Worm (Caenorhabditis elegans) whole organism, mixed stage, embryonic: Measurements from ENCODE around the gene pxn-2.

Source experiments
- ces-1 ChIP-seq: fragments of 150-350 bp; optimal IDR thresholded peaks from 2 replicates; lab custom pipeline; 2014; ENCODE audit warnings: missing biosample characterization, missing genetic modification reagents, missing genetic modification characterization
- flh-1 ChIP-seq: fragments of 200-800 bp; sonication (Bioruptor generic); optimal IDR thresholded peaks from 2 replicates; lab custom pipeline; 2018; ENCODE audit warnings: mild to moderate bottlenecking, missing genetic modification characterization, moderate library complexity, missing compliant biosample characterization
- lin-32 ChIP-seq: fragments of 200-800 bp; sonication (Bioruptor generic); optimal IDR thresholded peaks from 2 replicates; lab custom pipeline; 2018; ENCODE audit warnings: mild to moderate bottlenecking, missing genetic modification characterization, missing compliant biosample characterization
- lsy-2 ChIP-seq: fragments of 150-350 bp; optimal IDR thresholded peaks from 2 replicates; lab custom pipeline; 2014; ENCODE audit warnings: missing biosample characterization, missing genetic modification characterization
- nhr-12 ChIP-seq: fragments of 150-350 bp; optimal IDR thresholded peaks from 2 replicates; lab custom pipeline; 2014; ENCODE audit warnings: missing biosample characterization, missing genetic modification characterization
- pha-4 ChIP-seq: fragments of 150-350 bp; optimal IDR thresholded peaks from 2 replicates; lab custom pipeline; 2018; ENCODE audit warnings: missing biosample characterization, missing genetic modification reagents, missing genetic modification characterization
- snpc-4 ChIP-seq: fragments of 150-350 bp; optimal IDR thresholded peaks from 2 replicates; lab custom pipeline; 2014; ENCODE audit warnings: missing biosample characterization, missing genetic modification characterization
- unc-62 ChIP-seq: fragments of 150-350 bp; optimal IDR thresholded peaks from 2 replicates; lab custom pipeline; 2014; ENCODE audit warnings: missing biosample characterization, missing genetic modification reagents, missing genetic modification characterization

- TF ChIP-seq unc-62 (GFP tag; lab: Kevin White, UChicago) (no peak), snpc-4 (no peak), pha-4 (tag; lab: Kevin White, UChicago) (no peak), nhr-12 (no peak), ces-1 (no peak), lsy-2 (tag; lab: Kevin White, UChicago) (no peak), lin-32 (GFP tag; lab: Kevin White, UChicago) (no peak), flh-1 (no peak)
These were observed 55.1 kb downstream of the pxn-2 start for ce11 chrX:10924031-10924430.
